Worm (Caenorhabditis elegans) whole organism, L2 larva: ENCODE measurements around the gene C30B5.6.

Source experiments
- Y55F3AM.14 ChIP-seq: fragments of 200-800 bp; sonication (Bioruptor generic); optimal IDR thresholded peaks from 2 replicates; lab custom pipeline; 2018; ENCODE audit warnings: mild to moderate bottlenecking, missing genetic modification characterization, missing compliant biosample characterization
- aly-2 ChIP-seq: fragments of 150-350 bp; optimal IDR thresholded peaks from 2 replicates; lab custom pipeline; 2014; ENCODE audit warnings: missing biosample characterization, missing genetic modification characterization
- ceh-82 ChIP-seq: fragments of 150-350 bp; optimal IDR thresholded peaks from 2 replicates; lab custom pipeline; 2014; ENCODE audit warnings: missing biosample characterization, missing genetic modification characterization
- elt-1 ChIP-seq: fragments of 150-350 bp; optimal IDR thresholded peaks from 2 replicates; lab custom pipeline; 2014; ENCODE audit warnings: missing biosample characterization, missing genetic modification characterization
- elt-3 ChIP-seq: sonication (generic microtip); optimal IDR thresholded peaks from 2 replicates; lab custom pipeline; 2017; ENCODE audit warnings: missing biosample characterization, missing genetic modification characterization
- lsy-2 ChIP-seq, 2 experiments: fragments of 150-350 bp in 1 of 2; sonication (generic microtip) in 1 of 2; optimal IDR thresholded peaks; 2 replicates each; lab custom pipeline; 2014 to 2017; ENCODE audit warnings: missing biosample characterization in 2 of 2, missing genetic modification characterization in 2 of 2
- mdl-1 ChIP-seq, 2 experiments: fragments of 150-350 bp in 1 of 2; sonication (generic microtip) in 1 of 2; optimal IDR thresholded peaks; 2 replicates each; lab custom pipeline; 2017; ENCODE audit warnings: missing biosample characterization in 2 of 2, missing genetic modification characterization in 2 of 2
- nhr-10 ChIP-seq: sonication (generic microtip); optimal IDR thresholded peaks from 2 replicates; lab custom pipeline; 2017; ENCODE audit warnings: missing biosample characterization, missing genetic modification characterization
- nhr-11 ChIP-seq: fragments of 150-350 bp; optimal IDR thresholded peaks from 2 replicates; lab custom pipeline; 2014; ENCODE audit warnings: missing biosample characterization, missing genetic modification characterization
- snpc-4 ChIP-seq: fragments of 150-350 bp; optimal IDR thresholded peaks from 2 replicates; lab custom pipeline; 2014; ENCODE audit warnings: missing biosample characterization, missing genetic modification characterization
- ztf-11 ChIP-seq: sonication (generic microtip); optimal IDR thresholded peaks from 2 replicates; lab custom pipeline; 2017; ENCODE audit warnings: missing biosample characterization, missing genetic modification characterization

DNA sequence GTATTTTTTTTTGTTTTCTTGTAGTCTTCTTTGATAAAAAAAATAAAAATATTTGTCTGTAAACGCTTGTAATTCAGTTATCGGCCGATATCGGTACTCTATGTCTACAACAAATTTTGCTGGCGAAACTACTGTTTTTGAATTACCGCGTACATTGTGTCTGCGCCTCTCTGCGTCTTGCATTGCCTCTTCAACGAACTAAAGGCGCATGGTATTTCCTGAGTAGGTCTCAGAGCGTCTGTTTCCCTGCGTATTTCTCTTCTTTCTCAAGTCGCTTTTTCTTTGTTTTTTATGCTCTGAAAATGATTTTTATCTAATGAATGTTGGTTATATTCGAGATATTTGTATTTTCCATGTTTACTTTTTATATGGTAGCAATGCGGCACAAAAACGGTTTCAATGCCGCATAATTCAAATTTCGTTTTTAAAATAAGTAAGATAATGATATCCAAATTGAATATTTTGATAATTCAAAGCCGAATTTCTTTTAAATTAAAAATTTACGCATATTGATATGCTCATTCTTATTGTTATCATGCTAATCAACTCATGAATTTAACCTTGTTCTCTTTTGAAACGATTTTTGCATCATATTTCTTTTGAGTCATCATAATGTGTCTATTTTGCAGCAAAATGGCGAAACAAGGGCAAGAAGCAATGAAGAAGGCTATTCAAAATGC lies 28.5 kb upstream of the C30B5.6 start, which contains the start of gene phb-2:
- TF ChIP-seq aly-2 (no peak), ztf-11 (no peak), nhr-10 (tag; lab: Kevin White, UChicago) (no peak), lsy-2 (tag; optimal IDR thresholded peaks at IDR 0.05; lab: Kevin White, UChicago) (peak; percentile 66 to 90), ceh-82 (tag; lab: Kevin White, UChicago) (peak; percentile 11), elt-1 (tag; lab: Kevin White, UChicago) (no peak), nhr-11 (tag; lab: Kevin White, UChicago) (no peak), elt-3 (tag; lab: Kevin White, UChicago) (no peak), mdl-1 (tag; optimal IDR thresholded peaks at IDR 0.05; lab: Kevin White, UChicago) (no peak), Y55F3AM.14 (GFP tag; lab: Kevin White, UChicago) (no peak), snpc-4 (tag; lab: Kevin White, UChicago) (peak; percentile 3)
